Worm (Caenorhabditis elegans) whole organism, late embryonic: ENCODE data around the gene tlk-1.

Experiments
- K09A11.1 ChIP-seq: sonication (generic microtip); optimal IDR thresholded peaks from 2 replicates; lab custom pipeline; 2017; ENCODE audit warnings: antibody characterized with exemption, mild to moderate bottlenecking, missing genetic modification characterization, missing compliant biosample characterization; ENCODE audit not compliant: insufficient read depth
- ama-1 ChIP-seq: fragments of 150-350 bp; optimal IDR thresholded peaks from 2 replicates; lab custom pipeline; 2014
- npax-4 ChIP-seq: sonication (generic microtip); optimal IDR thresholded peaks from 2 replicates; lab custom pipeline; 2016; ENCODE audit warnings: missing genetic modification characterization, missing compliant biosample characterization

- TF ChIP-seq ama-1 (lab: Kevin White, UChicago) (no peak), npax-4 (tag; lab: Kevin White, UChicago) (no peak), K09A11.1 (tag; lab: Kevin White, UChicago) (no peak)
Measured at ce11 chrIII:9658569-9658968, 41.1 kb upstream of the tlk-1 start.
